Worm (Caenorhabditis elegans) whole organism, early embryonic: ENCODE measurements around the gene M151.3.

ENCODE experiments used
- B0310.2 ChIP-seq: sonication (generic microtip); optimal IDR thresholded peaks from 2 replicates; lab custom pipeline; 2016; ENCODE audit warnings: mild to moderate bottlenecking, missing genetic modification characterization, missing compliant biosample characterization
- F13C5.2 ChIP-seq: sonication (generic microtip); optimal IDR thresholded peaks from 2 replicates; lab custom pipeline; 2017; ENCODE audit warnings: mild to moderate bottlenecking, missing genetic modification characterization, inconsistent platforms, missing compliant biosample characterization
- aly-1 ChIP-seq: sonication (generic microtip); optimal IDR thresholded peaks from 2 replicates; lab custom pipeline; 2016; ENCODE audit warnings: missing genetic modification characterization, missing compliant biosample characterization
- ama-1 ChIP-seq: fragments of 150-350 bp; optimal IDR thresholded peaks from 2 replicates; lab custom pipeline; 2014
- ceh-13 ChIP-seq: fragments of 200-800 bp; sonication (Bioruptor generic); optimal IDR thresholded peaks from 2 replicates; lab custom pipeline; 2018; ENCODE audit warnings: mild to moderate bottlenecking, missing genetic modification characterization, missing compliant biosample characterization
- ceh-36 ChIP-seq: sonication (generic microtip); optimal IDR thresholded peaks from 2 replicates; lab custom pipeline; 2016; ENCODE audit warnings: missing genetic modification characterization, inconsistent platforms, missing compliant biosample characterization
- ets-7 ChIP-seq: sonication (generic microtip); optimal IDR thresholded peaks from 2 replicates; lab custom pipeline; 2016; ENCODE audit warnings: missing genotype, missing genetic modification characterization, missing compliant biosample characterization
- flt-1 ChIP-seq: fragments of 200-800 bp; sonication (Bioruptor generic); IDR thresholded peaks from 2 replicates; pipeline ENCODE4 v1.3.6; 2022; ENCODE audit warnings: missing genetic modification characterization, missing compliant biosample characterization
- hmbx-1 ChIP-seq: sonication (generic microtip); optimal IDR thresholded peaks from 2 replicates; lab custom pipeline; 2016; ENCODE audit warnings: mild to moderate bottlenecking, missing genetic modification characterization, missing compliant biosample characterization
- hmg-4 ChIP-seq: fragments of 200-800 bp; sonication (Bioruptor generic); optimal IDR thresholded peaks from 2 replicates; lab custom pipeline; 2018; ENCODE audit warnings: mild to moderate bottlenecking, missing genetic modification characterization, missing compliant biosample characterization
- hnd-1 ChIP-seq: sonication (generic microtip); optimal IDR thresholded peaks from 2 replicates; lab custom pipeline; 2016; ENCODE audit warnings: missing genetic modification characterization, missing compliant biosample characterization
- pes-1 ChIP-seq: fragments of 200-800 bp; sonication (Bioruptor generic); IDR thresholded peaks from 2 replicates; pipeline ENCODE4 v1.3.6; 2022; ENCODE audit warnings: missing genetic modification reagents, missing genetic modification characterization, missing compliant biosample characterization
- scrt-1 ChIP-seq: fragments of 200-800 bp; sonication (Bioruptor generic); IDR thresholded peaks from 2 replicates; pipeline ENCODE4 v1.3.6; 2022; ENCODE audit warnings: missing genetic modification characterization, missing compliant biosample characterization
- sea-1 ChIP-seq: fragments of 200-800 bp; sonication (Bioruptor generic); conservative IDR thresholded peaks from 2 replicates; pipeline ENCODE4 v1.3.6; 2022; ENCODE audit warnings: missing genetic modification characterization, missing compliant biosample characterization
- tbx-11 ChIP-seq: fragments of 200-800 bp; sonication (Bioruptor generic); IDR thresholded peaks from 2 replicates; pipeline ENCODE4 v1.3.6; 2022; ENCODE audit warnings: missing genetic modification characterization, missing compliant biosample characterization
- tbx-37 ChIP-seq: fragments of 200-800 bp; sonication (Bioruptor generic); conservative IDR thresholded peaks from 2 replicates; pipeline ENCODE4 v1.3.6; 2022; ENCODE audit warnings: missing genetic modification reagents, missing genetic modification characterization, missing compliant biosample characterization
- tra-4 ChIP-seq: sonication (generic microtip); optimal IDR thresholded peaks from 2 replicates; lab custom pipeline; 2017; ENCODE audit warnings: missing genetic modification characterization, missing compliant biosample characterization

M151.3 gene

DNA sequence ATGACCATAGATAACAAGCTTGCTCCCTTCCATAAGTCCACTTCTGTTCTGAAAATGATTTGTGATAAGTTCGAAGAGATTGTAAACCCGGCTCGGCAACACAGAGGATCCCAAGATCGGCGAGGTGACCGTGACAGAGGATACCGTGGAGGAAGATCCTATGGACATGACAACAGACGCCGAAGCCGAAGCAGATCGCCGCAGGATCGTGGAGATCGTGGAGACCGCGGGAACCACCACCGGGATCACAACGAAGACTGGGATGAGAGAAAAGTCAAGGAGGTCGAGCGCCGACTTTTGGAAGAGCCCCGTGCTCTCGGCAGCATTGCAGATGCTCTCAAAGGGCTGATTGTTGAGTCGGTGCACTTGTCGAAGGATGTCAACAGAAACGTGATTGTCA lies 22.4 kb upstream of the M151.3 start:
- TF ChIP-seq pes-1 (GFP tag; lab: Robert Waterston, UW): no peak
- TF ChIP-seq aly-1: no peak
- no peak for TF ChIP-seq F13C5.2 (tag; lab: Kevin White, UChicago)
- TF ChIP-seq tbx-37 (GFP tag; lab: Robert Waterston, UW): no peak
- no peak for TF ChIP-seq sea-1

DNA sequence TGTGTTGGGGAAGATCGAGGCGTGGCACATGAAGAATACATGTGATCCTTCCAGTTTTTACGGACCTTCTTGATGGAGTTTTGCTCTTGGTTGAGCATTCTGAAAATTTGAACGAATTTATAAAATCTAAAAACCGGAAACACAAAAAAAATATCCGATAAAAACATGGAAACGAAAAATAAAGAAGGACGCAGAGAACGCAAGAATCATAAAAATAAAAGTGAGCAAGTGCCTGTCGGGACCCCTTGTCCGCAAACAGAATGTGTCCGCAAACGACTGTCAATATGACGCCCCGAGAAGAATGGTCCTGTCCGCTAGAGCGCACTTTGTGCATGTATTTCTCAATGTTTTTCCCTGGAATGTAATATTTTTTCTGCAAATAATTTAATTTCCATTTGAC lies 17.2 kb upstream of the M151.3 start, which contains the start of gene Y49F6A.5:
Gene Y49F6A.5, minus strand, starts transcription at position 101 of the 400 bp plus-strand sequence.
- no peak for TF ChIP-seq tbx-37 (GFP tag; lab: Robert Waterston, UW)
- TF ChIP-seq aly-1: no peak
- TF ChIP-seq B0310.2 (tag; lab: Kevin White, UChicago): no peak
- no peak for TF ChIP-seq tbx-11
- TF ChIP-seq hnd-1: no peak
- no peak for TF ChIP-seq hmbx-1 (tag; lab: Kevin White, UChicago)
- TF ChIP-seq tra-4 (tag; lab: Kevin White, UChicago): no peak
- no peak for TF ChIP-seq sea-1
- no peak for TF ChIP-seq ceh-13 (GFP tag; lab: Kevin White, UChicago)
- TF ChIP-seq F13C5.2 (tag; lab: Kevin White, UChicago): no peak
- TF ChIP-seq pes-1 (GFP tag; lab: Robert Waterston, UW): no peak
- no peak for TF ChIP-seq ceh-36 (tag; lab: Kevin White, UChicago)

DNA sequence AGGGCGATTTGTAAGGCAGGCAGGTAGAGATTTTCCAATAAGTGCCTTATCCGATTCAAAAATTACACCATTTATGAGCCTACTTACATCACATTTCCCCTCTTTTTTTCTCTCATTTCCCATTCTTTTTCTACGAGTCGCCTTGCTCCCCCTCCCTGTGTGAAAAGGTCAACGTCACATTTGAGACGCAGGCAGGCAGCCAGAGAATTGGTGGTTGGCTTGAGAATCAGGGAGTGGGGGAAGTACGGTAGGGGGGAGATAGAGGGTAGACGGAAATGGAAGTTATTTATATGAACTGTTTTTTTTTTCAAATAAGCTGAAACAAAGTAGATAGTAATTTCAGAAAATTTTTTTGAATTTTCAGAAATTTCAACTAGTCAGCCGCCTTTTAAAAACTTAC lies 10.4 kb upstream of the M151.3 start:
- no peak for TF ChIP-seq ceh-13 (GFP tag; lab: Kevin White, UChicago)
- TF ChIP-seq scrt-1 (GFP tag; lab: Robert Waterston, UW): no peak
- TF ChIP-seq sea-1: no peak
- no peak for TF ChIP-seq hnd-1
- TF ChIP-seq ama-1 (lab: Kevin White, UChicago): no peak
- no peak for TF ChIP-seq F13C5.2 (tag; lab: Kevin White, UChicago)
- no peak for TF ChIP-seq flt-1 (GFP tag; lab: Robert Waterston, UW)
- no peak for TF ChIP-seq tbx-11
- no peak for TF ChIP-seq aly-1
- no peak for TF ChIP-seq tra-4 (tag; lab: Kevin White, UChicago)
- no peak for TF ChIP-seq ceh-36 (tag; lab: Kevin White, UChicago)
- TF ChIP-seq hmg-4: no peak
- no peak for TF ChIP-seq pes-1 (GFP tag; lab: Robert Waterston, UW)
- no peak for TF ChIP-seq ets-7 (tag; lab: Kevin White, UChicago)
- no peak for TF ChIP-seq tbx-37 (GFP tag; lab: Robert Waterston, UW)
- TF ChIP-seq B0310.2 (tag; lab: Kevin White, UChicago): no peak
- no peak for TF ChIP-seq hmbx-1 (tag; lab: Kevin White, UChicago)

DNA sequence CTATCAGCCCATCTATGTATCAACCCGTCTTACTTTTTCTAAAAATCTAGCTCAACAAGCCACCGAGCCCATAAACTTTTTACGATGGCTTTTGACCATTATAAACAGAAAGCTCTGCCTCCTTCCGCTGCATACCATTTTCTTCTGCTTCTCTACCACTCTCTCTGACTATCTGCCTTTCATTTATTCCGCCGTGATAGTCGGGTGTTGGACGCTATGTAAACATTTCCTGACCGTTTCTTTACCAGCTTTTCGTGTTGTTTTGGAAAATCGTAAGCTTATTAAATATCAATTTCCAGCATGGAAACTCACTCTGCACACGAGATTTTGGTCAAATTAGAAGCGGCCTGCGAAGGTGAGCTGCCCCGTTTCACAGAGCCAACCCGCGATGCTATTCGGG lies 9.5 kb upstream of the M151.3 start, which contains the start of gene F40E12.1:
Gene F40E12.1, plus strand, starts transcription at position 301 of the 400 bp plus-strand sequence.
- TF ChIP-seq ets-7 (tag; lab: Kevin White, UChicago) (no peak), tra-4 (tag; lab: Kevin White, UChicago) (no peak), tbx-37 (GFP tag; lab: Robert Waterston, UW) (no peak), ceh-36 (tag; lab: Kevin White, UChicago) (no peak), B0310.2 (tag; lab: Kevin White, UChicago) (no peak), tbx-11 (no peak)

DNA sequence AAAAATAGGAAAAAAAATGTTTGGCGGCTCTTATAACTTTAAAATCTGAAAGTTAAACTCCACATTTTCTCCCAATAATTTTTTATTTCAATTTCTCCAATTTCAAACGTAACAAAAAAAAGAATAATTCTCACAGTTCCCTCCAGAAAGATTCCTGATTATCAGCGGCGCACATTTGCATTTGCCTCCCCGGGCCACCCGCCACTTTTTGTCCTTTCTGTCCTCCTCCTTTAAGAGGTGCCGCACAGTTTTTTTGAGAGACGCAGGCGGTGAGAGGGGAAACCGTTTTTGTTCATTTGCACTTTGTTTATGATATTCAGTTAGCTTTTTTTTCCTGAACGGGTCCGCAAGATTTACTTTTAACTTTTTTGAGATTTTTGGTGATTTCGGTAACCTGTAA lies 6.1 kb upstream of the M151.3 start:
- TF ChIP-seq ama-1 (lab: Kevin White, UChicago): no peak
- no peak for TF ChIP-seq ceh-36 (tag; lab: Kevin White, UChicago)
- no peak for TF ChIP-seq hmg-4

DNA sequence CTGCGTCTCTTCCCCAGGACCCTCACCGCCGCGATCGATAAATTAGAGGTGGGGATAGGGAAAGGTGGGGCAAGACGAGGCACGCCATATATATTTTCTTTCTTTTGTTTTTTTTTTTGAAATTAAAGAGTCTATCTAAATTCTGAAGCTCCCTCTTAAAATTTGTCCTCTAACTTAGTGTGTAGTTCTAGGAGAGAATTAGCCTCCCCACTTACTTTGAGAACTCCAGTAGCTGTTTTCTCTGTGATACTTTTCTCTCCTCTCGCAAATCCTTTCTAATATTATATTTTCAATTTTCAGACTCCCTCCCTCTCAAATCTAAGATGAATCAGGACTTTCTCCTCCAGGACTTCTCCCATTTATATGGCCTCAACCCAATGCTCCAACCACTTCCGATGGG lies 5.0 kb upstream of the M151.3 start, which contains the start of gene M151.7:
Gene M151.7, plus strand, starts transcription at position 301 of the 400 bp plus-strand sequence.
- TF ChIP-seq F13C5.2 (tag; lab: Kevin White, UChicago) (no peak), pes-1 (GFP tag; lab: Robert Waterston, UW) (no peak), ets-7 (tag; lab: Kevin White, UChicago) (no peak), ama-1 (lab: Kevin White, UChicago) (no peak), hmbx-1 (tag; lab: Kevin White, UChicago) (no peak), tbx-37 (GFP tag; lab: Robert Waterston, UW) (no peak), tbx-11 (no peak), sea-1 (no peak), aly-1 (no peak), hmg-4 (no peak), hnd-1 (no peak), tra-4 (tag; lab: Kevin White, UChicago) (no peak), flt-1 (GFP tag; lab: Robert Waterston, UW) (no peak), ceh-36 (tag; lab: Kevin White, UChicago) (no peak)

DNA sequence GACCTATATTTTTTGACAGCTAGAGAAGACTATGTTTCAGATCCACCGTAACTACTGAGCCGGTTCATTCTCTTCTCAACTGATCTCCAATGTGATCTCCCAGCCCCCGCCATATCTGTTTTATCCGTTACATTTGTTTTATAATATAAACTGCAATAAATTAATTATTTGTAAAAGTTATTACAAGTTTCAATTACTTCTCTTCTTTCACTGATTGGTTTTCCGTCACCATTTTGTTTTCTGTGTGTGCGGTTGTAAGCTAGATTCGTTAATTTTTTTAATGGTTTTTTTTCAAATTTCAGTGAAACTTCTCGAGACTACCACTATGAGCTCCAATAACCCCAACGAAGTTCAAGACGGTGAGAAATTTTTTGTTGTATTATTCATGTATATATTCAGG lies 3.8 kb downstream of the M151.3 start, which contains the start of gene M151.2:
Gene M151.2, plus strand, starts transcription at position 301 of the 400 bp plus-strand sequence.
- TF ChIP-seq flt-1 (GFP tag; lab: Robert Waterston, UW) (no peak), ama-1 (lab: Kevin White, UChicago) (no peak), ets-7 (tag; lab: Kevin White, UChicago) (no peak), B0310.2 (tag; lab: Kevin White, UChicago) (no peak), tbx-11 (no peak), hnd-1 (no peak), sea-1 (no peak), ceh-36 (tag; lab: Kevin White, UChicago) (no peak), tbx-37 (GFP tag; lab: Robert Waterston, UW) (no peak), pes-1 (GFP tag; lab: Robert Waterston, UW) (no peak), tra-4 (tag; lab: Kevin White, UChicago) (no peak), hmbx-1 (tag; lab: Kevin White, UChicago) (no peak), F13C5.2 (tag; lab: Kevin White, UChicago) (no peak), ceh-13 (GFP tag; lab: Kevin White, UChicago) (no peak), hmg-4 (no peak), scrt-1 (GFP tag; lab: Robert Waterston, UW) (no peak), aly-1 (no peak)

DNA sequence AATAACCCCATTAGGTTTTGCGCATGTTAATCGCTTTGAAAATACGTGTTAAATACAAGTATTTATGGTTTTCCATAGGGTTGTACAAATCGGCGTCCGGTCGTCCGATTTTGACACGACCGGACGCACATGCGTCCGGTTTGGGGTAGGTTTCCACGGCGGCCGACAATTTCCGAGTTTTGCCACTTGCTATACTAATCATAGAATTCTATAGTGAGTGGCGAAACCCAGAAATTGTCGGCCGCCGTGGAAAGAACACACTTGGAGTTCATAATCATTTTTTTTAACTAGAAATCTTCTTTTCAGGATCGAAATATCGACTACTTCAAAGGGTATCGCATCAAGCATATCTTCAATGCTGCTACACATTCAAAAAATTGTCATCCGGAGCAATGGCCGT lies 7.8 kb downstream of the M151.3 start:
- no peak for TF ChIP-seq aly-1
- TF ChIP-seq ceh-13 (GFP tag; lab: Kevin White, UChicago): no peak
- TF ChIP-seq pes-1 (GFP tag; lab: Robert Waterston, UW): no peak
- no peak for TF ChIP-seq flt-1 (GFP tag; lab: Robert Waterston, UW)
- no peak for TF ChIP-seq ets-7 (tag; lab: Kevin White, UChicago)
